Worm (Caenorhabditis elegans): Measurements from ENCODE around the gene set-16.

set-16 gene

ce11 chrIII:13669519-13669918 is 25.8 kb downstream of the set-16 start:
- TF ChIP-seq mep-1 (tag; optimal IDR thresholded peaks at IDR 0.05) (no peak), cnd-1 (tag; optimal IDR thresholded peaks at IDR 0.05) (no peak), unc-62 (GFP tag; optimal IDR thresholded peaks at IDR 0.05) (no peak), M03D4.4 (tag; optimal IDR thresholded peaks at IDR 0.05) (no peak), hlh-1 (tag; optimal IDR thresholded peaks at IDR 0.05) (no peak), sem-2 (GFP tag; optimal IDR thresholded peaks at IDR 0.05) (no peak), lsy-2 (tag; optimal IDR thresholded peaks at IDR 0.05) (no peak), unc-120 (tag; optimal IDR thresholded peaks at IDR 0.05; ENCODE audit: poor library complexity, severe bottlenecking) (no peak), tbx-8 (GFP tag; optimal IDR thresholded peaks at IDR 0.05) (no peak)

- TF ChIP-seq hlh-1 (tag; optimal IDR thresholded peaks at IDR 0.05) (peak; percentile 31), drap-1 (GFP tag; optimal IDR thresholded peaks at IDR 0.05) (no peak), mab-5 (tag; optimal IDR thresholded peaks at IDR 0.05) (no peak), snpc-4 (tag; optimal IDR thresholded peaks at IDR 0.05) (no peak), blmp-1 (tag; optimal IDR thresholded peaks at IDR 0.05) (no peak), flh-1 (GFP tag; optimal IDR thresholded peaks at IDR 0.05) (no peak)
Measured at ce11 chrIII:13672654-13673330, 29.1 kb downstream of the set-16 start, which contains the start of gene aqp-11. Gene aqp-11 (plus strand): TSS chrIII:13673280.

- no peak for TF ChIP-seq bed-3 (GFP tag; optimal IDR thresholded peaks at IDR 0.05)
- no peak for TF ChIP-seq M03D4.4 (tag; optimal IDR thresholded peaks at IDR 0.05)
- TF ChIP-seq elt-1 (tag; optimal IDR thresholded peaks at IDR 0.05; ENCODE audit: borderline replicate concordance, insufficient read depth), result no peak
- no peak for TF ChIP-seq elt-3 (tag; optimal IDR thresholded peaks at IDR 0.05)
- no peak for TF ChIP-seq unc-120 (tag; optimal IDR thresholded peaks at IDR 0.05; ENCODE audit: poor library complexity, severe bottlenecking)
- no peak for TF ChIP-seq unc-39 (tag; optimal IDR thresholded peaks at IDR 0.05)
- TF ChIP-seq lin-32 (GFP tag; optimal IDR thresholded peaks at IDR 0.05), result no peak
- TF ChIP-seq lin-13 (tag; optimal IDR thresholded peaks at IDR 0.05), result no peak
- no peak for TF ChIP-seq blmp-1 (tag; optimal IDR thresholded peaks at IDR 0.05)
- no peak for TF ChIP-seq unc-62 (GFP tag; optimal IDR thresholded peaks at IDR 0.05)
- no peak for TF ChIP-seq sem-2 (GFP tag; optimal IDR thresholded peaks at IDR 0.05)
- no peak for TF ChIP-seq nhr-2 (tag; optimal IDR thresholded peaks at IDR 0.05)
- no peak for TF ChIP-seq ceh-43 (GFP tag; optimal IDR thresholded peaks at IDR 0.05)
- TF ChIP-seq flh-1 (GFP tag; optimal IDR thresholded peaks at IDR 0.05), result no peak
- TF ChIP-seq tbx-8 (GFP tag; optimal IDR thresholded peaks at IDR 0.05), result no peak
- no peak for TF ChIP-seq sptf-1 (tag; optimal IDR thresholded peaks at IDR 0.05)
- no peak for TF ChIP-seq drap-1 (GFP tag; optimal IDR thresholded peaks at IDR 0.05)
Measured at ce11 chrIII:13678761-13679495, 35.2 kb downstream of the set-16 start, which contains the start of gene sid-2. Gene sid-2 (plus strand): TSS chrIII:13679445.

ce11 chrIII:13682019-13682418 is 38.3 kb downstream of the set-16 start:
- no peak for TF ChIP-seq bed-3 (GFP tag; optimal IDR thresholded peaks at IDR 0.05)
- TF ChIP-seq mep-1 (tag; optimal IDR thresholded peaks at IDR 0.05), result no peak
- no peak for TF ChIP-seq ceh-43 (GFP tag; optimal IDR thresholded peaks at IDR 0.05)
- no peak for TF ChIP-seq drap-1 (GFP tag; optimal IDR thresholded peaks at IDR 0.05)

ce11 chrIII:13683275-13683674 is 39.6 kb downstream of the set-16 start:
- TF ChIP-seq flh-1 (GFP tag; optimal IDR thresholded peaks at IDR 0.05) (no peak), mls-2 (tag; optimal IDR thresholded peaks at IDR 0.05) (no peak), elt-1 (tag; optimal IDR thresholded peaks at IDR 0.05; ENCODE audit: borderline replicate concordance, insufficient read depth) (no peak)

ce11 chrIII:13684236-13684635 is 40.5 kb downstream of the set-16 start:
- TF ChIP-seq cnd-1 (tag; optimal IDR thresholded peaks at IDR 0.05), result no peak

- no peak for TF ChIP-seq nhr-76 (tag; optimal IDR thresholded peaks at IDR 0.05)
- TF ChIP-seq nhr-12 (tag; optimal IDR thresholded peaks at IDR 0.05), result no peak
- TF ChIP-seq ztf-11 (tag; optimal IDR thresholded peaks at IDR 0.05), result no peak
- TF ChIP-seq ham-2 (GFP tag; optimal IDR thresholded peaks at IDR 0.05), result no peak
- TF ChIP-seq unc-120 (tag; optimal IDR thresholded peaks at IDR 0.05; ENCODE audit: poor library complexity, severe bottlenecking), result no peak
- TF ChIP-seq hlh-1 (tag; optimal IDR thresholded peaks at IDR 0.05), result no peak
- TF ChIP-seq drap-1 (GFP tag; optimal IDR thresholded peaks at IDR 0.05), result no peak
- no peak for TF ChIP-seq elt-1 (tag; optimal IDR thresholded peaks at IDR 0.05; ENCODE audit: borderline replicate concordance, insufficient read depth)
- no peak for TF ChIP-seq sptf-1 (tag; optimal IDR thresholded peaks at IDR 0.05)
- TF ChIP-seq ceh-39 (tag; optimal IDR thresholded peaks at IDR 0.05), result no peak
- no peak for TF ChIP-seq lin-32 (GFP tag; optimal IDR thresholded peaks at IDR 0.05)
Measured at ce11 chrIII:13686309-13686708, 42.6 kb downstream of the set-16 start, which contains the start of gene dyf-2. Gene dyf-2 (minus strand): TSS chrIII:13686445.
